Fruit fly (Drosophila melanogaster): ENCODE measurements around the gene Gem4c.

Gem4c gene

DNA sequence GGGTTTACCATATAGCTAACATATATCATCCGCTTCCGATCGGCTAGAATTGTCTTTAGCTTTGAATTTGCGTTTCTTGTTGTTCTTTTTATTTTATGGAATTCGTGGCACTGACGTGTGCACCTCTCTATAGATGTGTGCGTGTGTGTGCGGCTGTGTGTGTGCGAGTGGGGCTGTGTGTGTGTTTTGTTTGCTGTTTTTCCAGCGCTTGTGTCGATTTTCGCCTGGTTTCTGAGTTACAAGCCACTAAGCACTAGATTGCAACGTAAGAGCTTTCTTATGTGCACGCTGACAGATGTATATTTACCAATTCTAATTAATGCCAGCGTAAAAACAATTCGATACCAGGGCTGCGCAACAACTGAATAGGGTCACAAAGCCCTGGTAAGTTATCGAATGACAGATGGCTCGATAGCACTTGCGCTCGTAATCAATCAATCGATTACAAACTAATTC lies 20.1 kb downstream of the Gem4c start, which contains the start of gene lva (continued):
- no peak for TF ChIP-seq fd102C (GFP tag; optimal IDR thresholded peaks at IDR 0.05)
- no peak for TF ChIP-seq CG7745 (tag; optimal IDR thresholded peaks at IDR 0.05)
- TF ChIP-seq Ssrp (tag; optimal IDR thresholded peaks at IDR 0.05), result no peak
- TF ChIP-seq lbe (GFP tag; optimal IDR thresholded peaks at IDR 0.05), result no peak
- no peak for TF ChIP-seq CG8944 (GFP tag; optimal IDR thresholded peaks at IDR 0.05)
- no peak for TF ChIP-seq ssp (GFP tag; IDR thresholded peaks at IDR 0.05)
- peak; percentile 55; the same call in 1 of the 4 replicates for TF ChIP-seq Dll (GFP tag; IDR thresholded peaks at IDR 0.05; ENCODE audit: partially characterized antibody)
- no peak for TF ChIP-seq Gug (GFP tag; IDR thresholded peaks at IDR 0.05)
- no peak for TF ChIP-seq br (optimal IDR thresholded peaks at IDR 0.05)
- TF ChIP-seq mam (GFP tag; optimal IDR thresholded peaks at IDR 0.05), result no peak
- peak; percentile 62 for TF ChIP-seq ato (GFP tag; IDR thresholded peaks at IDR 0.05; ENCODE audit: partially characterized antibody)
- peak; percentile 99 for TF ChIP-seq CG11560 (tag; IDR thresholded peaks at IDR 0.05)
- peak; percentile 95 for TF ChIP-seq cg (GFP tag; optimal IDR thresholded peaks at IDR 0.05)
- TF ChIP-seq Chrac-16 (GFP tag; optimal IDR thresholded peaks at IDR 0.05), result no peak
- no peak for TF ChIP-seq Max (GFP tag; optimal IDR thresholded peaks at IDR 0.05)
- TF ChIP-seq ap (GFP tag; IDR thresholded peaks at IDR 0.05), result no peak
- no peak for TF ChIP-seq fd3F (GFP tag; optimal IDR thresholded peaks at IDR 0.05)
- TF ChIP-seq sr (GFP tag; IDR thresholded peaks at IDR 0.05), result no peak
- TF ChIP-seq aop (GFP tag; IDR thresholded peaks at IDR 0.05), result no peak
- TF ChIP-seq exex (tag; optimal IDR thresholded peaks at IDR 0.05), result no peak
- TF ChIP-seq pum (GFP tag; optimal IDR thresholded peaks at IDR 0.05), result no peak
- TF ChIP-seq chif (GFP tag; optimal IDR thresholded peaks at IDR 0.05), result no peak
- no peak for TF ChIP-seq Tbp (GFP tag; optimal IDR thresholded peaks at IDR 0.05)
- no peak for TF ChIP-seq CG12219 (GFP tag; optimal IDR thresholded peaks at IDR 0.05)
- no peak for TF ChIP-seq pros (GFP tag; optimal IDR thresholded peaks at IDR 0.05)
- no peak for TF ChIP-seq CG14050 (GFP tag; IDR thresholded peaks at IDR 0.05)
- no peak for TF ChIP-seq zen (tag; optimal IDR thresholded peaks at IDR 0.05)
- no peak for TF ChIP-seq emc (GFP tag; optimal IDR thresholded peaks at IDR 0.05)
- TF ChIP-seq shn (GFP tag; optimal IDR thresholded peaks at IDR 0.05), result no peak
- no peak for TF ChIP-seq CG9817 (tag; optimal IDR thresholded peaks at IDR 0.05)
- TF ChIP-seq insv (GFP tag; optimal IDR thresholded peaks at IDR 0.05), result peak in 1 of 2 experiments; percentile 17
- TF ChIP-seq H15 (GFP tag; IDR thresholded peaks at IDR 0.05), result no peak
- no peak for TF ChIP-seq CG4282 (GFP tag; optimal IDR thresholded peaks at IDR 0.05)
- TF ChIP-seq MTF-1 (GFP tag; optimal IDR thresholded peaks at IDR 0.05; ENCODE audit: borderline replicate concordance), result no peak
- no peak for TF ChIP-seq salm (tag; optimal IDR thresholded peaks at IDR 0.05)
- no peak for TF ChIP-seq Dfd (GFP tag; optimal IDR thresholded peaks at IDR 0.05)
- peak; percentile 22 for TF ChIP-seq gfzf (GFP tag; optimal IDR thresholded peaks at IDR 0.05)
- TF ChIP-seq run (tag; optimal IDR thresholded peaks at IDR 0.05), result no peak
- TF ChIP-seq CG5953 (GFP tag; IDR thresholded peaks at IDR 0.05), result no peak
- no peak for TF ChIP-seq sd (tag; optimal IDR thresholded peaks at IDR 0.05)
- TF ChIP-seq CG6254 (GFP tag; optimal IDR thresholded peaks at IDR 0.05), result no peak
- TF ChIP-seq CG43689 (GFP tag; IDR thresholded peaks at IDR 0.05), result no peak
- TF ChIP-seq seq (GFP tag; IDR thresholded peaks at IDR 0.05), result no peak
- no peak for TF ChIP-seq zf30C (GFP tag; optimal IDR thresholded peaks at IDR 0.05)
- TF ChIP-seq pnt (GFP tag; optimal IDR thresholded peaks at IDR 0.05), result no peak
- no peak for TF ChIP-seq Xrp1 (GFP tag; IDR thresholded peaks at IDR 0.05)
- no peak for TF ChIP-seq NfI (GFP tag; optimal IDR thresholded peaks at IDR 0.05)
- TF ChIP-seq h (optimal IDR thresholded peaks at IDR 0.05), result no peak
- no peak for TF ChIP-seq da (GFP tag; optimal IDR thresholded peaks at IDR 0.05)
- no peak for TF ChIP-seq dmrt11E (tag; optimal IDR thresholded peaks at IDR 0.05)
- peak; percentile 87 for TF ChIP-seq CG3281 (GFP tag; optimal IDR thresholded peaks at IDR 0.05)
- TF ChIP-seq fd96Cb (tag; optimal IDR thresholded peaks at IDR 0.05), result no peak
- TF ChIP-seq stc (GFP tag; IDR thresholded peaks at IDR 0.05), result no peak
